Fruit fly (Drosophila melanogaster) whole organism, embryonic: ENCODE results near the gene CG15461.

Source experiments
- Abd-B ChIP-seq: fragments of 200-800 bp; sonication (Bioruptor generic); optimal IDR thresholded peaks from 2 replicates; lab custom pipeline; 2018; ENCODE audit warnings: missing biosample characterization, mild to moderate bottlenecking, missing genetic modification characterization, moderate library complexity
- CG12219 ChIP-seq: fragments of 200-800 bp; sonication (Bioruptor generic); optimal IDR thresholded peaks from 3 replicates; lab custom pipeline; 2018; ENCODE audit warnings: missing biosample characterization, mild to moderate bottlenecking, missing genetic modification characterization
- CG12659 ChIP-seq: fragments of 200-800 bp; sonication (Bioruptor generic); optimal IDR thresholded peaks from 3 replicates; lab custom pipeline; 2017; ENCODE audit warnings: mild to moderate bottlenecking, missing biosample characterization, missing genetic modification reagents, missing genetic modification characterization
- CG13123 ChIP-seq: fragments of 200-800 bp; sonication (Bioruptor generic); optimal IDR thresholded peaks from 2 replicates; lab custom pipeline; 2016; ENCODE audit warnings: missing biosample characterization, missing genetic modification characterization
- CG13775 ChIP-seq: fragments of 200-800 bp; sonication (Bioruptor generic); optimal IDR thresholded peaks from 3 replicates; lab custom pipeline; 2017; ENCODE audit warnings: missing biosample characterization, mild to moderate bottlenecking, missing genetic modification characterization
- CG17328 ChIP-seq: fragments of 200-800 bp; sonication (Bioruptor generic); IDR thresholded peaks from 2 replicates; pipeline ENCODE4 v1.3.6; 2022; ENCODE audit warnings: missing biosample characterization, missing genetic modification characterization
- CG18476 ChIP-seq: fragments of 200-800 bp; sonication (Bioruptor generic); optimal IDR thresholded peaks from 2 replicates; lab custom pipeline; 2016; ENCODE audit warnings: missing biosample characterization, mild to moderate bottlenecking, missing genetic modification characterization
- CG2129 ChIP-seq: fragments of 200-800 bp; sonication (Bioruptor generic); IDR thresholded peaks from 2 replicates; pipeline ENCODE4 v1.3.6; 2022; ENCODE audit warnings: missing biosample characterization, missing genetic modification characterization; ENCODE audit not compliant: partially characterized antibody
- CG3065 ChIP-seq: fragments of 200-800 bp; sonication (Bioruptor generic); optimal IDR thresholded peaks from 2 replicates; lab custom pipeline; 2016; ENCODE audit warnings: missing biosample characterization, missing genetic modification characterization
- CG3163 ChIP-seq: fragments of 200-800 bp; sonication (Bioruptor generic); optimal IDR thresholded peaks from 3 replicates; lab custom pipeline; 2016; ENCODE audit warnings: missing biosample characterization, missing genetic modification characterization
- CG32772 ChIP-seq: fragments of 200-800 bp; sonication (Bioruptor generic); IDR thresholded peaks from 2 replicates; pipeline ENCODE4 v1.3.6; 2022; ENCODE audit warnings: missing biosample characterization, missing genetic modification characterization
- CG33213 ChIP-seq: fragments of 200-800 bp; sonication (Bioruptor generic); optimal IDR thresholded peaks from 3 replicates; lab custom pipeline; 2016; ENCODE audit warnings: missing biosample characterization, missing genetic modification characterization
- CG34224 ChIP-seq: fragments of 200-800 bp; sonication (Bioruptor generic); IDR thresholded peaks from 3 replicates; pipeline ENCODE4 v1.3.6; 2022; ENCODE audit warnings: missing biosample characterization, missing genetic modification characterization; ENCODE audit not compliant: partially characterized antibody
- CG34376 ChIP-seq: fragments of 200-800 bp; sonication (Bioruptor generic); optimal IDR thresholded peaks from 2 replicates; lab custom pipeline; 2018; ENCODE audit warnings: missing biosample characterization, mild to moderate bottlenecking, missing genetic modification characterization
- CG3995 ChIP-seq: fragments of 200-800 bp; sonication (Bioruptor generic); optimal IDR thresholded peaks from 3 replicates; lab custom pipeline; 2016; ENCODE audit warnings: missing biosample characterization, missing genetic modification characterization
- CG4707 ChIP-seq: fragments of 200-800 bp; sonication (Bioruptor generic); optimal IDR thresholded peaks from 2 replicates; lab custom pipeline; 2018; ENCODE audit warnings: missing biosample characterization, mild to moderate bottlenecking, missing genetic modification characterization, moderate library complexity
- CG4854 ChIP-seq: fragments of 200-800 bp; sonication (Bioruptor generic); optimal IDR thresholded peaks from 2 replicates; lab custom pipeline; 2016; ENCODE audit warnings: missing biosample characterization, missing genetic modification characterization, inconsistent platforms
- CG5245 ChIP-seq: fragments of 200-800 bp; sonication (Bioruptor generic); optimal IDR thresholded peaks from 3 replicates; lab custom pipeline; 2016; ENCODE audit warnings: missing biosample characterization, missing genetic modification characterization
- CG6654 ChIP-seq: fragments of 200-800 bp; sonication (Bioruptor generic); optimal IDR thresholded peaks from 2 replicates; lab custom pipeline; 2017; ENCODE audit warnings: missing biosample characterization, mild to moderate bottlenecking, missing genetic modification characterization
- CG7372 ChIP-seq: fragments of 200-800 bp; sonication (Bioruptor generic); IDR thresholded peaks from 2 replicates; pipeline ENCODE4 v1.3.6; 2022; ENCODE audit warnings: missing biosample characterization, missing genetic modification characterization
- CG7928 ChIP-seq: fragments of 200-800 bp; sonication (Bioruptor generic); optimal IDR thresholded peaks from 2 replicates; lab custom pipeline; 2017; ENCODE audit warnings: missing biosample characterization, mild to moderate bottlenecking, missing genetic modification characterization
- CG7963 ChIP-seq: fragments of 200-800 bp; sonication (Bioruptor generic); IDR thresholded peaks from 3 replicates; pipeline ENCODE4 v1.3.6; 2022; ENCODE audit warnings: missing biosample characterization, missing genetic modification characterization; ENCODE audit not compliant: partially characterized antibody
- CG9215 ChIP-seq: fragments of 200-800 bp; sonication (Bioruptor generic); IDR thresholded peaks from 2 replicates; pipeline ENCODE4 v1.3.6; 2022; ENCODE audit warnings: missing biosample characterization, missing genetic modification characterization
- CG9876 ChIP-seq: fragments of 200-800 bp; sonication (Bioruptor generic); optimal IDR thresholded peaks from 2 replicates; lab custom pipeline; 2016; ENCODE audit warnings: missing biosample characterization, missing genetic modification characterization
- CTCF ChIP-seq: fragments of 200-800 bp; sonication (Bioruptor generic); optimal IDR thresholded peaks from 2 replicates; lab custom pipeline; 2017; ENCODE audit warnings: missing biosample characterization, mild to moderate bottlenecking, missing genetic modification characterization, moderate library complexity
- Camta ChIP-seq: fragments of 200-800 bp; sonication (Bioruptor generic); optimal IDR thresholded peaks from 2 replicates; lab custom pipeline; 2016; ENCODE audit warnings: missing biosample characterization, missing genetic modification characterization
- CkIIα-i1 ChIP-seq: fragments of 200-800 bp; sonication (Bioruptor generic); IDR thresholded peaks from 2 replicates; pipeline ENCODE4 v1.3.6; 2022; ENCODE audit warnings: missing biosample characterization, missing genetic modification characterization
- D ChIP-seq, 2 experiments: fragments of 200-800 bp in 1 of 2; fragments of >200 bp in 1 of 2; sonication (Bioruptor generic) in 1 of 2; optimal IDR thresholded peaks; 2 replicates in 1 of 2; 3 replicates in 1 of 2; lab custom pipeline; 2017; ENCODE audit warnings: mild to moderate bottlenecking in 1 of 2, missing biosample characterization in 1 of 2, missing genetic modification characterization in 1 of 2, missing genetic modification reagents in 1 of 2
- Drgx ChIP-seq: fragments of 200-800 bp; sonication (Bioruptor generic); IDR thresholded peaks from 2 replicates; pipeline ENCODE4 v1.3.6; 2022; ENCODE audit warnings: missing biosample characterization, missing genetic modification characterization
- Kr ChIP-seq: fragments of 200-800 bp; sonication (Bioruptor generic); optimal IDR thresholded peaks from 2 replicates; lab custom pipeline; 2017; ENCODE audit warnings: missing biosample characterization, mild to moderate bottlenecking, missing genetic modification characterization
- MTF-1 ChIP-seq: fragments of 200-800 bp; sonication (Bioruptor generic); optimal IDR thresholded peaks from 2 replicates; lab custom pipeline; 2018; ENCODE audit warnings: missing biosample characterization, mild to moderate bottlenecking, missing genetic modification characterization, borderline replicate concordance
- Oaz ChIP-seq: fragments of 200-800 bp; sonication (Bioruptor generic); IDR thresholded peaks from 2 replicates; pipeline ENCODE4 v1.3.6; 2022; ENCODE audit warnings: missing biosample characterization, missing genetic modification characterization
- Pdp1 ChIP-seq, 2 experiments: fragments of 200-800 bp; sonication (Bioruptor generic); optimal IDR thresholded peaks; 3 replicates each; lab custom pipeline; 2016; ENCODE audit warnings: missing biosample characterization in 2 of 2, missing genetic modification characterization in 2 of 2, mild to moderate bottlenecking in 1 of 2, moderate library complexity in 1 of 2
- Poxn ChIP-seq: fragments of 200-800 bp; sonication (Bioruptor generic); IDR thresholded peaks from 2 replicates; pipeline ENCODE4 v1.3.6; 2022; ENCODE audit warnings: missing biosample characterization, missing genetic modification characterization
- disco-r ChIP-seq: fragments of 200-800 bp; sonication (Bioruptor generic); optimal IDR thresholded peaks from 2 replicates; lab custom pipeline; 2016; ENCODE audit warnings: missing biosample characterization, missing genetic modification characterization
- esg ChIP-seq: fragments of 200-800 bp; sonication (Bioruptor generic); conservative IDR thresholded peaks from 2 replicates; pipeline ENCODE4 v1.3.6; 2022; ENCODE audit warnings: missing biosample characterization, missing genetic modification characterization
- exex ChIP-seq: fragments of 200-800 bp; sonication (Bioruptor generic); optimal IDR thresholded peaks from 4 replicates; lab custom pipeline; 2018; ENCODE audit warnings: missing biosample characterization, mild to moderate bottlenecking, missing genetic modification characterization, moderate library complexity
- grau ChIP-seq: fragments of 200-800 bp; optimal IDR thresholded peaks from 3 replicates; lab custom pipeline; 2019; ENCODE audit warnings: missing biosample characterization, mild to moderate bottlenecking, missing genetic modification characterization, moderate library complexity
- jigr1 ChIP-seq: fragments of 200-800 bp; sonication (Bioruptor generic); IDR thresholded peaks from 3 replicates; pipeline ENCODE4 v1.3.6; 2022; ENCODE audit warnings: missing biosample characterization, missing genetic modification characterization
- jing ChIP-seq: fragments of 200-800 bp; sonication (Bioruptor generic); optimal IDR thresholded peaks from 2 replicates; lab custom pipeline; 2018; ENCODE audit warnings: missing biosample characterization, mild to moderate bottlenecking, missing genetic modification characterization
- kah ChIP-seq: fragments of 200-800 bp; sonication (Bioruptor generic); optimal IDR thresholded peaks from 2 replicates; lab custom pipeline; 2018; ENCODE audit warnings: missing biosample characterization, mild to moderate bottlenecking, missing genetic modification characterization
- lmd ChIP-seq: fragments of 200-800 bp; sonication (Bioruptor generic); IDR thresholded peaks from 2 replicates; pipeline ENCODE4 v1.3.6; 2022; ENCODE audit warnings: missing biosample characterization, missing genetic modification characterization
- maf-S ChIP-seq: fragments of 200-800 bp; sonication (Bioruptor generic); optimal IDR thresholded peaks from 2 replicates; lab custom pipeline; 2016; ENCODE audit warnings: missing biosample characterization, missing genetic modification characterization
- nerfin-2 ChIP-seq: fragments of 200-800 bp; sonication (Bioruptor generic); IDR thresholded peaks from 2 replicates; pipeline ENCODE4 v1.3.6; 2022; ENCODE audit warnings: missing biosample characterization, missing genetic modification characterization; ENCODE audit not compliant: partially characterized antibody
- pnt ChIP-seq: fragments of 200-800 bp; sonication (Bioruptor generic); optimal IDR thresholded peaks from 3 replicates; lab custom pipeline; 2016; ENCODE audit warnings: missing biosample characterization, missing genetic modification characterization
- so ChIP-seq: fragments of 200-800 bp; sonication (Bioruptor generic); IDR thresholded peaks from 3 replicates; pipeline ENCODE4 v1.3.6; 2022; ENCODE audit warnings: missing biosample characterization, missing genetic modification characterization
- sr ChIP-seq: fragments of 200-800 bp; sonication (Bioruptor generic); IDR thresholded peaks from 3 replicates; pipeline ENCODE4 v1.3.6; 2022; ENCODE audit warnings: missing biosample characterization, missing genetic modification characterization
- trh ChIP-seq: fragments of 200-800 bp; sonication (Bioruptor generic); optimal IDR thresholded peaks from 2 replicates; lab custom pipeline; 2016; ENCODE audit warnings: missing biosample characterization, missing genetic modification characterization
- twi ChIP-seq: fragments of 200-800 bp; optimal IDR thresholded peaks from 2 replicates; lab custom pipeline; 2019; ENCODE audit warnings: missing biosample characterization, mild to moderate bottlenecking, missing genetic modification characterization, moderate library complexity
- unc-4 ChIP-seq: fragments of 200-800 bp; sonication (Bioruptor generic); IDR thresholded peaks from 2 replicates; pipeline ENCODE4 v1.3.6; 2022; ENCODE audit warnings: missing biosample characterization, missing genetic modification characterization; ENCODE audit not compliant: partially characterized antibody
- vvl ChIP-seq: fragments of 200-800 bp; sonication (Bioruptor generic); IDR thresholded peaks from 2 replicates; pipeline ENCODE4 v1.3.6; 2022; ENCODE audit warnings: missing biosample characterization, missing genetic modification characterization

Gene CG15461

DNA sequence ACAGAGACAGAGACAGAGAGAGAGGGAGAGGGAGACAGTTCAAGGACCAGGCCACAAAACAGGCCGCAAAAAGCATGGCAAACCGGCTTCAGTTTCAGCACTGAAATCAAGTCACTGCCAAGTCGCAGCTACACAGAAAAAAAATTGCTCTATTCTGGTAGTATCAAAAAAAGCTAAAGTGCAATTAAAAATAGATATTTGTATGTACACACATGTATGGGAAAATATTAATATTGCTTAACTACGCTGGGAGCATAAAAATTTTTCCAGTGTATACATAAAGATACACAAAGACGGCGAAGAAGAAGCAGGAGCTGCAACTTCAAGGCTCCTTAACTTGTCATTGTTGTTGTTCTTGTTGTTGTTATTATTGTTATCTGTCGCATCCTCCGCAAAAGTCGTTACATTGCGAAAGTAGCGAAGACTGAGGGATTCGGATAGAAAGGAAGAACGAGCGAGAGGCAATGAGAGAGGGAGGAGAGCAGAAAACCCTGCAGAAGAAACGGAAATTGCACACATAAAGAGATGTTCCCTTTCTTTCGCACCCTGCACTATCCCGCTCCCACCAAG is 15.1 kb downstream of the CG15461 start (continued):
- no peak for TF ChIP-seq CG4707
- TF ChIP-seq CTCF, result no peak
- TF ChIP-seq twi, result no peak
- TF ChIP-seq CG33213, result no peak
- TF ChIP-seq sr (GFP tag; lab: Robert Waterston, UW), result no peak
- TF ChIP-seq jigr1 (GFP tag; lab: Robert Waterston, UW), result no peak
- TF ChIP-seq CG2129 (GFP tag; lab: Robert Waterston, UW), result no peak
- no peak for TF ChIP-seq CG3995 (GFP tag; lab: Kevin White, UChicago)
- TF ChIP-seq Drgx (GFP tag; lab: Robert Waterston, UW), result peak; percentile 92
- TF ChIP-seq CG18476 (GFP tag; lab: Kevin White, UChicago), result no peak
- no peak for TF ChIP-seq CG12659
- TF ChIP-seq Poxn, result no peak
- TF ChIP-seq jing, result no peak
- TF ChIP-seq CG7372 (GFP tag; lab: Robert Waterston, UW), result no peak
- TF ChIP-seq CG9876 (GFP tag; lab: Kevin White, UChicago), result no peak
- peak; percentile 62 for TF ChIP-seq vvl (GFP tag; lab: Robert Waterston, UW)
- no peak for TF ChIP-seq kah (GFP tag; lab: Kevin White, UChicago)
- no peak for TF ChIP-seq CG3065
- no peak for TF ChIP-seq Oaz (GFP tag; lab: Robert Waterston, UW)
- TF ChIP-seq disco-r (GFP tag; lab: Kevin White, UChicago), result no peak
- TF ChIP-seq CG5245 (GFP tag; lab: Kevin White, UChicago), result no peak
- no peak for TF ChIP-seq CG13775 (GFP tag; lab: Kevin White, UChicago)
- no peak for TF ChIP-seq CG13123 (GFP tag; lab: Kevin White, UChicago)
- TF ChIP-seq CG9215, result no peak
- no peak for TF ChIP-seq nerfin-2 (GFP tag; lab: Robert Waterston, UW)
- peak; percentile 0 for TF ChIP-seq Abd-B (GFP tag; lab: Kevin White, UChicago)
- TF ChIP-seq esg (GFP tag; lab: Robert Waterston, UW), result peak; percentile 21; the same call in 1 of the 2 replicates
- 0 out of 2 replicates have a peak, but pooled peaks have one; percentile 55 for TF ChIP-seq CG17328 (GFP tag; lab: Robert Waterston, UW)
- TF ChIP-seq Pdp1 (GFP tag; optimal IDR thresholded peaks at IDR 0.05; lab: Kevin White, UChicago), result peak; percentile 5 to 25
- no peak for TF ChIP-seq CG7928 (GFP tag; lab: Kevin White, UChicago)
- TF ChIP-seq unc-4 (GFP tag; lab: Robert Waterston, UW), result no peak
- TF ChIP-seq CG12219, result peak; percentile 19
- TF ChIP-seq exex (tag; lab: Kevin White, UChicago), result no peak
- TF ChIP-seq trh (GFP tag; lab: Kevin White, UChicago), result no peak
- peak; percentile 30; the same call in 1 of the 2 replicates for TF ChIP-seq CG32772 (GFP tag; lab: Robert Waterston, UW)
- TF ChIP-seq CG4854 (GFP tag; lab: Kevin White, UChicago), result no peak
- TF ChIP-seq Camta (GFP tag; lab: Kevin White, UChicago), result peak; percentile 8
- TF ChIP-seq grau, result peak; percentile 45
- TF ChIP-seq CG7963 (GFP tag; lab: Robert Waterston, UW), result no peak
- no peak for TF ChIP-seq MTF-1
- peak; percentile 37 for TF ChIP-seq maf-S (GFP tag; lab: Kevin White, UChicago)
- no peak for TF ChIP-seq CG3163 (GFP tag; lab: Kevin White, UChicago)
- peak; percentile 33 for TF ChIP-seq pnt (GFP tag; lab: Kevin White, UChicago)
- no peak for TF ChIP-seq lmd (GFP tag; lab: Robert Waterston, UW)
- no peak for TF ChIP-seq Kr (GFP tag; lab: Kevin White, UChicago)
- no peak for TF ChIP-seq CkIIα-i1
- TF ChIP-seq so (GFP tag; lab: Robert Waterston, UW), result no peak
- TF ChIP-seq CG34224, result no peak
- no peak for TF ChIP-seq CG6654
- TF ChIP-seq CG34376 (GFP tag; lab: Kevin White, UChicago), result no peak
- TF ChIP-seq D (optimal IDR thresholded peaks at IDR 0.05; lab: Kevin White, UChicago), result no peak
- no peak for TF ChIP-seq D (GFP tag; optimal IDR thresholded peaks at IDR 0.05; lab: Kevin White, UChicago)
